Fruit fly (Drosophila melanogaster) S2 (cell line): ENCODE results near the gene Hpd.

Source experiments
- CG8478 ChIP-seq: fragments of >200 bp; optimal IDR thresholded peaks from 2 replicates; lab custom pipeline; 2018
- CTCF ChIP-seq, 2 experiments: fragments of >200 bp; optimal IDR thresholded peaks; 2 replicates each; lab custom pipeline; 2018

Gene Hpd

DNA sequence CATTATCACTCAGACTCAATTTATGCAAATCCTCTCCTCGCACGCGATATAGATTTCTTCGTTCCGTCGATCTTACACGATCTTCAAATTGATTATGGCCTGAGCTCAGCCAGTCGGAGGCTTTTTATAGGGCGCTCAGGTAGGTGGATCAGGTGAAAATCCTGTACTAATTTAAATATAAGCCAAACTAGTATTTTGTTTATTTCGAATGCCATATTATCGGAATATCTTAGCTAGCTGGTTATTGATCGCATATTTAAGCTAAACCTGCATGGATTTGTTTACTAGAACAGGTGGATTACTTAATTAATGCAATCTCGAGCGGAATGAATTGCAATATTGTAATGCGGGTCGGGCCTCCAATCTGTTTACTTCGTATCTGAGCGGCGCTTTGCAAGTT lies at the start of gene Hpd:
Gene Hpd (minus strand): TSS at position 101 of the 400 bp plus-strand sequence.
- TF ChIP-seq CG8478 (lab: Kevin White, UChicago): no peak
- TF ChIP-seq CTCF (optimal IDR thresholded peaks at IDR 0.05; lab: Kevin White, UChicago): no peak

DNA sequence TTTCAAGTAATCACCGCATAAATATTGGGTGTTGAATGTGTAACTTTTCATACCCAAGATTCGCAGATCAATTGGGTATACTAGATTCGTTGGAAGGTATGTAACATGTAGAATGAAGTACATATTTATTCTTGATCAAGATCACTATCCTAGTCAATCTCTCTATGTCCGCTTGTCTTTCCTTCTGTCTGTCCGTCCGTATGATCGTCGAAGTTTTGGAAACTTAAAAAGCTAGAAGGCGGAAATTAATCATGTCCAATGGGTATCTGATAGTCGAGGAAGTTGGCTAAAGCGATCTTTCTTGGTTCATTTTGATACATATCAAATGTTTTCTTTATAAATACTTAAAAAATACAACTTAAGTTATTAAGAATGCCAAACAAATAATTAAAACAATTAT lies 48.0 kb upstream of the Hpd start:
- TF ChIP-seq CG8478 (lab: Kevin White, UChicago) (no peak), CTCF (optimal IDR thresholded peaks at IDR 0.05; lab: Kevin White, UChicago) (no peak)

DNA sequence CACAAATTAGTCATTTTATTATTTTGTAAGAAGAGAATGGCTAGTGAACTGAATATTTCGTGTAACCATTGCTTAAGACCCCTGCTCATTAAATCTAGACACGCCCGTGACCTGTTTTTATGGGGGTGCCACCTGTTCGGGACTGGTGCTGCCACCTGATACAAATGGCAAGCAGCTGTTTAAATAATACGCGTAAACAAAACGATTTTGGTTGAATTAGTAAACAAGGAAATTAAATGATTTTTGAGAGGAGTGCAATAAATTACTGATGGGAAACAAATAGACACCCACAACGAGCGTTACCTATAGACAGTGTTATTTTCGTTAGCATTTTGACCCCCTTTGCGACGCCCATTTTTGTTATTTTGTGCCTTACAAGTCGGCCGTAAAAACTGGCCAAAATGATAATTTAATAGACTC lies 35.1 kb upstream of the Hpd start:
- TF ChIP-seq CG8478 (lab: Kevin White, UChicago): no peak
- TF ChIP-seq CTCF (optimal IDR thresholded peaks at IDR 0.05; lab: Kevin White, UChicago): no peak

DNA sequence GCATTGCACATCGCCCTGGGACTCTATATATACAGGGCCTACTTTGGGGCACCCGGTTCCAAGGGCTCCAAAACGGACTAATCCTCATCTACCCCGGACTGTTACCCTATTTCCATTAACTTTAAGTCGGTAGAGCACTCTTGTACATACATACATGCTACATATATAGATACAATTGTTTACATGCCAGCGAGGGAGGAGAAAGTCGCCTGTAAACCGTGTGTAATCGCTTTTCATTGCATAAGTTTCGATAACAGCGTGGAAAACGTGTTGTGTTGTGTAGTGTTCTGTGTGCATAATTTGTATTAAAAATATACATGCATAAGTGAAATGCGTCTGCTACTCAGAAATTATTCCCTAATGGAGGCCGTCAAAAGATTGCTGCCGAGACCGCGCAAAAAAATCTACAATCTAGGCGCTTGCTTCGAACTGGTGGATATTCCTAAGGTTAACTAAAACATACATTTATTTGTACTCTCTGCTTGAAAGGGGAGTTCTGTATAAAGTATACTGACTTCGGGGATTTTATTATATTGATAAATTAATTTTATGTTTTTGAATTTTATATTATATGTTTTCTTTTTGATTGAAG lies 34.6 kb upstream of the Hpd start, which contains the start of gene isoQC:
Gene isoQC (plus strand): TSS at position 270 of the 592 bp plus-strand sequence.
- TF ChIP-seq CTCF (optimal IDR thresholded peaks at IDR 0.05; lab: Kevin White, UChicago) (no peak), CG8478 (lab: Kevin White, UChicago) (no peak)

DNA sequence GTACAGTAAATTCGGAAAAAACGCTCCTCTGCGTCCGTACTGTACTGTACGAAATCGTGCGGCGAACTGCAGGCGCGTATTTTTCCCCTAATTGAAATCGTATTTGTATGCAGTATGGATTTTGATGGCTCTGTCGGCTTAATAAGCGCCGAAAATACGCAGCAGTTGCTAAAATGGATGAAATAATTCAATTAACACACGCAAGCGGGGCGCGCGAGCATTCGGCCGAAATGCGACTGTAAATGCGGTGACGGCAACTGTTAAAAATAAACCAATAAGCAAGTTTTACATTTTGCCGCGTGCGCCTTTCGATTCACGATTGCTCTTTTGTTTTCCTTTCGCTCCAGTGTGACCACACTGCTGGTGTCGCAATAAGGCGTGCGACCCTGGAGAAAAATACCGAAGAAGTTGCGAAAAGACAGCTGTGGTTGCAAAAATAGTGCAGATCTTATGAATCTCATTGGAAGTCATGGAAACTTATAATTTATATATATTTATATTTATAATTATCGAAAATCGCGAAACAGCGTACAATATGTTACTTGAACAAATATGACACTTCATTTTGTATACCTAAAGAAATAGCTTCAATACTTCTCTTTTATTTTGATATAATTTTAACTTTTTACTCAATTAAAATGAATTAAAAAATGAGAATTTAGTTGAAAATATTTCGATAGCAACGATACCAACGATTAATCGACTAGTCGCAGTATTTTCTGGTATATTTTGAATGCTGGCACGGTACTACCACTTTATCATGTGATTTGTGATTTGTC lies 33.5 kb upstream of the Hpd start, which contains the start of the genes CG32428 and CG5969:
Gene CG32428 (minus strand): TSS at position 703 of the 779 bp plus-strand sequence.
Gene CG5969 (plus strand): TSS at position 763 of the 779 bp plus-strand sequence.
- no peak for TF ChIP-seq CG8478 (lab: Kevin White, UChicago)
- TF ChIP-seq CTCF (optimal IDR thresholded peaks at IDR 0.05; lab: Kevin White, UChicago): no peak

DNA sequence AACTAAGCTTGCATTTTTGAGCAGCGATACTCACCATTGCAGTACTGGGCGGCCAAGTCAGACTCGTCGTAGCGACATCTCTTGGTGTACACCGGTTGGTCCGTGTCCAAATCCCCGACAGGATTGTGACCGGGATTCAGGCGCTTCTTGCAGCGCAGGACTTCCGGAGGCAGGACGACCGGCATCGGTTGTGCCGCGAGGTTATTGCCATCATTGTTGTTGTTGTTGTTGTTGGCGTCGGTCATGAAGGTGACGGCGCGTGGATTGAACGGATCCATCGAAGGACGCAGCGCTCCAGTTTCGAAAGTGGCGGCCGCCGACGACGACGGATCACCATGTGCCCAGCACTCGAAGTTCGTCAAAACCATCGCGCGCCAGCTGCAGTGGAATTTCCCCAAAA lies 32.9 kb upstream of the Hpd start:
- no peak for TF ChIP-seq CG8478 (lab: Kevin White, UChicago)
- no peak for TF ChIP-seq CTCF (optimal IDR thresholded peaks at IDR 0.05; lab: Kevin White, UChicago)

DNA sequence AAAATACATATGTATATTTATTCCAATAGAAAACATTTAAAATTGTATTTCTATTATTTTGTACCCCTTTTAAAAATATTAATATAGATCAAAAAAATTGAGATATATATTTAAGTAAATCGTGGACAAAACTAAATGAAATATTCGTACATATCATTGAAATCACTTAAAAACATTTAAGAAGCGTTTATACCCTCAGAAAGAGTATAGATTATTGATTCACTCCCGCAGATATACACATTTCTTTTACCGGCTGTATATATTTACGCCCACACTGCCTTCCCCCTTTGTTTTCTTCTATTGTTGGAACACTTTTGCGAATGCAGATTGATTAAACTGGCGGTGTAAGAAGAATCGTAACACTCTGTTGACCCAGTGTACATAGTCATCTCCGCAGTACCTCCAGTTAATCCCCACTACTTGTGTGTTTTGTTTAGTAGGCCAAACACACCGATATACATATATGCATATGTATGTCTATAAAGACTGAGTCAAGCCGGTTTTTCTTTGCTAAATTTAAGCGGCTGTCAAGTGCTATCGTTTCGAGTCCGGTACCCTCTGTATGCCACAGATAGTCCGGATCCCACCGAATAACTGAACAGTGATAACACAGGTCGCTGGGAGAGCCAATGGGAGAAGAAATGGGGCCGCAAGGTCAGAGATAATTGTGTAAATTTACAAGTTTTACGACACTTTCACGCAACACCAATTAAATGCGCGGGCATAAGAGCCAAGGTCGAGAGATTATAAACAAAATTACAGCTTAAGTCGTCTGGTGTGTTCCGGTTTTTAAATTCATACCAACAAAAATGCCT lies 32.0 kb upstream of the Hpd start:
- TF ChIP-seq CG8478 (lab: Kevin White, UChicago) (no peak), CTCF (optimal IDR thresholded peaks at IDR 0.05; lab: Kevin White, UChicago) (no peak)

DNA sequence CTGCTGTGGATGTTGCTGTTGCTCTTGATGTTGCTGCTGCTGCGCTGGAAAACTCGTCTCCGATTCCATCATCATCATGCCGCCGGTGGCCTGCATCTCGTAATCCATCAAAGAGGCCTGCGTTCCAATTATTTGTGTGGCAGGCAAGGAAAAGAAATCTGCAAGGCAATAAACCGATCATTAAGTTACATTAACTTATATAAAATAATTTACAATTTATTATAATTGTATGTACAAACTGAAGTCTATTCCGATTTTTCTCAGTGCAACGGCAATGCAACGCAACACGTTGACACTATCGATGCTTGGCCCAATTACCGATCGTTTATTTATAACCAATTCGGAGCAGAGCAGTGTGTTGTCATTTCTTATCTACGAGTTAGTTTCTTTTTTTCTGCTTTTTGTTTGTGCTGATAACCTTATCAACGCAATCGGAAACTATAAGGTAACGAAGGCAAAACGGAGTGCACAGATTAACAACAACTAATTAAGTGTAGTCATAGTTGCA lies 31.4 kb upstream of the Hpd start:
- no peak for TF ChIP-seq CTCF (optimal IDR thresholded peaks at IDR 0.05; lab: Kevin White, UChicago)
- TF ChIP-seq CG8478 (lab: Kevin White, UChicago): no peak

DNA sequence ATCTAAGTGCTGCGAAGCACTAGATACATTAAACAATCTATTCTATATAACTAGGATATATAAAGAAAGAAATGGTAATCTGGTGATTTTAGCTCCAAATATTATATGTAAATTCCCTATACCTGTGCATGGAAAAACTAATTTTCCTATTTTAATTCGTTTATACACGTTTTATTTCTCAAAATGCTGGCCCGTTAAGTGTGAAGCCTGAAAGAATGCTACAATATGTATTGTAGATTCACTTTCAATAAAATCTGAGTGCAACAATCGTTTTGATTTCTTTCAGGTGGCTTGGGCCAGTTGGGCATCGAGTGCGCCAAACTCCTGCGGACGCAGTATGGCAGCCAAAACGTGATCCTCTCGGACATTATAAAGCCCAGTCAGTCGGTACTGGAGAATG lies 27.8 kb upstream of the Hpd start:
- TF ChIP-seq CG8478 (lab: Kevin White, UChicago) (no peak), CTCF (optimal IDR thresholded peaks at IDR 0.05; lab: Kevin White, UChicago) (no peak)

DNA sequence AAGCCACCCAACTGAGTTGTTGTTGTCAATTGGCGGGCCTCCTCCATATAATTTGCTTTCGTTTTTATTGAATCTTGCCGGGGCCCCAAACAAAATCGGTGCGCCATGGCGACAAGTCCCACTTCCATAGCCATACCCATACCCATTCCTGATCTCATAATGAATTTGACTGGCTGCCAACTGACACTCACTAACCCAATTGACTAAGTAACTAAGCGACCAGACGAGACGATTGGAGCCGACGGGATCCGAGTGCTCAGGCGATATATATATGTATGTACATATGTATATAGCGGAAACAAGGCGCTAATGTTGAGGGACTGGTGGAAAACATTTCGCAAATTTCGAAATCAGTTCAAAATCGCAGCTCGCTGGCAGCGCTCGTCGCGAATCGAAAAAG lies 26.9 kb upstream of the Hpd start, which contains the start of gene Tdh:
Gene Tdh (plus strand): TSS at position 346 of the 400 bp plus-strand sequence.
- TF ChIP-seq CTCF (optimal IDR thresholded peaks at IDR 0.05; lab: Kevin White, UChicago): no peak

DNA sequence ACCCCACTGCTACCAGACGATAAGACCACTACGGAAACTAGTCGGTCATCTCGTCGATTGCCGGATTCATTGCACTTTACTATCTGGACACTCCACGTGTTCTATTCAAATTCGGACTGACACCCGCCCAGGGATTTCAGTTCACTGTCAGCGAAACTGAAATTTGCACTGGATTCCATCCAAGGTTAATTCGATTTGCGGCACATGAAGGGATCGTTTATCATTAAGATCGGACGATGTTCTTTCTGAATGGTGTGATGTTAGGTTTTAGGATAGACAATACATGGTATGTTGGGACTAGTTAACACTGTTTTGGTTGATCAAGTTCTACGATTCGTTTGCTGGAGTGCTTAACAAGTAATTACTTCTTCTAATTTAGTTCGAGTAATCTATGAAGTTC lies 26.3 kb upstream of the Hpd start, which contains the start of gene CG42764:
Gene CG42764 (minus strand): TSS at position 101 of the 400 bp plus-strand sequence.
- TF ChIP-seq CG8478 (lab: Kevin White, UChicago): no peak

DNA sequence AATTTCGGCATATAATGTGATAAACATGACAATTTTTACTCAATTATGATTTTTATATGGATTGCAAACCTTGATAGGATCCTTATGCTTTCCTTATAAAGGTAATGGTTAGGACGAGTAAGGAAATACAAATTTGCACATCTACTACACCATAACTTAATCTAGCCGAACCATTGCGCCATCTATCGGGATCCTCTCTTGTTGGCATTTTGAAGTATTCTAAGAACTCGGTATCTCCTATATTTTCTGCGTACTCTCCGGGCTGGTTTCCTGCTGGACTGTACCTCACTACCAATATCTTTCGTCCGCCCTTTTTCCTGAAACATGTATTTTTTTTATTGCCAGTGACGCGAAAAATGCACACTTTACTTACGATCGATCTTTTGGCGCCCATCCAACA lies 25.0 kb upstream of the Hpd start, which contains the start of gene atk:
Gene atk (minus strand): TSS at position 186 of the 400 bp plus-strand sequence.
- TF ChIP-seq CTCF (optimal IDR thresholded peaks at IDR 0.05; lab: Kevin White, UChicago) (peak; percentile 59 to 60), CG8478 (lab: Kevin White, UChicago) (no peak)

DNA sequence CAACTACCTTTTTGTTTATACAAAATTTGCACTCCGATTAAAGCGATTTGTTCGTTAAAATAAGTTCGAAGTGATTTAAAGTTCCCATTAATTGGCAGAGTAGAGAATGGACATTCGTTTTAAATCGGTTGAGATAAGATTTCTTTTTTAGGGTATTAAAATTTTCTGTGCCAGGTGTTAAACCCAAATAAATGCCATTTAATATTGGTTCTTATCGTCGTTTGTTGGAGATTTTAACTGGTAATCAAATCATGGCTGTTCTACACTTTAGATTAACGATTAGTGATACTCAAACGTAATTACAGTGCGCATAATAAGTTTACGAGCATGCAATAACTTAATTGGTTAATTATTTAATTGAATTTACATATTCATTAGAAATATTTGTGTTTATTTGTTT lies 22.7 kb upstream of the Hpd start:
- TF ChIP-seq CTCF (optimal IDR thresholded peaks at IDR 0.05; lab: Kevin White, UChicago): no peak

DNA sequence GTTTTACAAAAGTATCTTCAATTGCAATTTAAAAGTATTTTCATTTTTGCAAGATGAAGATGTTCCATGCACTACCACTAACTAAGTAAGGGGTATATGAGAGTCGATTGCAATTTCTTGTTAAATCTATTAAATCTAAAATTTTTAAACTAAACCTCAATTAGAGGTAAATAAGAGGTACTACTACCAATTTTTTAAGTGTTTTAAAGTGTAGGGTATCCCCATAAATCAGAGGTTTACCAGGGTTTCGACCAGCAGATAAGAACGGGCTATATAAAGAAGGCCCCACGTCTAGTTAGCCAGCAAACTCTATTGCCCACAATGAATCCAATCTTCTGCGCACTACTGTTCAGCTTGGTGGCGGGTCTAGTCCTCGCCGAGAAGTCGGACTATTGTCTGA lies 20.7 kb upstream of the Hpd start, which contains the start of gene mag:
Gene mag (plus strand): TSS at position 301 of the 400 bp plus-strand sequence.
- TF ChIP-seq CG8478 (lab: Kevin White, UChicago) (no peak), CTCF (optimal IDR thresholded peaks at IDR 0.05; lab: Kevin White, UChicago) (no peak)
